Fruit fly (Drosophila melanogaster): ENCODE results near the gene sens.
A peak's percentile ranks its signal among the peaks of the same experiment; 100 is the strongest.

The sens gene

DNA sequence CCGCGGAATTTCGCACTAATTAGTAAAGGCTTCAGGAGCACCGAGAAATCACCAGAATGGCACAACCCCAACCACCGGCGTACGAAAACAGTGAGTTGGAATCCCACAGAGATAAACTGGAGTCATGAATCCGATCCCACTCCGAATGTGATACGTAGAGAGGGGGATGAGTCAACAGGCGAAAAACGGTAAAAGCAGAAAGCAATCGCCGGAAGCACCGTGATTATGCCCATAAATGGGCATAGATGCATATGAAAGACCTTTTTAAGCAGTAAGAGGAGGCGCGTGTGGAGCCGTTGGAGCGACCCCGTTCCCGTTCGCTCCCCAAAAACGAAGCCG is 11.9 kb upstream of the sens start (continued):
- TF ChIP-seq zfh1 (GFP tag; IDR thresholded peaks at IDR 0.05) (0 out of 3 replicates have a peak, but pooled peaks have one; percentile 5), hkb (optimal IDR thresholded peaks at IDR 0.05) (no peak), hkb (GFP tag; IDR thresholded peaks at IDR 0.05) (0 out of 2 replicates have a peak, but pooled peaks have one; percentile 9), dpn (GFP tag; optimal IDR thresholded peaks at IDR 0.05) (no peak), Sry-δ (GFP tag; optimal IDR thresholded peaks at IDR 0.05) (peak; percentile 20), her (GFP tag; optimal IDR thresholded peaks at IDR 0.05) (no peak), Med (GFP tag) (peak; percentile 52)

DNA sequence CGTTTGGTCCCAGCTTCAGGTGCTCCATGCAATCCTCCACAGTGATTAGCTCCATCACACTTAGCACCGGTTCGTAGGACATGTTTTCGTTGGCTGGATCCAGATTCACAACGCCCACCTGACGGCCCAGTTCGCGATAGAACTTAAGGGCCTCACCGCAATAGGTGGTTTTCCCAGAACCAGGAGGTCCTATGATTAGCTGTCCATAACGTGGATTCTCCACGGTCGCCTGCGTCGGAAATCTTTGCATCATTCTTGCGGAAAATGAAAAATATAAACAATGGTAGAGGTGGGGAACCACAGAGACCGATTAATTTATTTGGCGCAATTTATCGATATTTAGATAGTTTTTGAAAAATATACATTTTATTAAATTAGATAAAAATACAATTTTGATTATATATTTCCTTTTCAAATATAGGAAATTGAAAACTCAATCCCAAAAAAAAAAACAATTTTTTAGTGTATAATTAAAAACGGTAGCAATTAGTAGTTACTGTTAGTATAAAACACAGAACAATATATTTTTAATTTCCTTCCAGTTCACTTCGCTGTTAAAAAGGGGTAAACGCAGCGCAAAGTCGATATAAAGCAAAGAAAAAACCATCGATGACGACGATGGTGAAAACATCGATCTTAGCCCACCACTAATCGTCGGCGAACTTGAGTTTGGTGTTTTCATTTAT is 11.4 kb upstream of the sens start, which contains the start of the genes CG10222 and flr:
Gene CG10222 (minus strand): TSS at position 254 of the 686 bp plus-strand sequence.
Gene flr (plus strand): TSS at position 644 of the 686 bp plus-strand sequence.
- no peak for TF ChIP-seq BtbVII (GFP tag; optimal IDR thresholded peaks at IDR 0.05)
- no peak for TF ChIP-seq CG11723 (GFP tag; optimal IDR thresholded peaks at IDR 0.05)
- no peak for TF ChIP-seq Adf1 (GFP tag; IDR thresholded peaks at IDR 0.05)
- TF ChIP-seq vfl (GFP tag; optimal IDR thresholded peaks at IDR 0.05): no peak
- no peak for TF ChIP-seq dan (GFP tag; IDR thresholded peaks at IDR 0.05)
- TF ChIP-seq ham (GFP tag; IDR thresholded peaks at IDR 0.05): no peak
- TF ChIP-seq schlank (tag; optimal IDR thresholded peaks at IDR 0.05): no peak
- TF ChIP-seq dimm (GFP tag; IDR thresholded peaks at IDR 0.05): no peak
- TF ChIP-seq CG18619 (GFP tag; optimal IDR thresholded peaks at IDR 0.05): no peak
- TF ChIP-seq croc (GFP tag; conservative IDR thresholded peaks at IDR 0.05): no peak
- TF ChIP-seq Sry-δ (GFP tag; optimal IDR thresholded peaks at IDR 0.05): peak; percentile 86
- no peak for TF ChIP-seq CG16815 (GFP tag; optimal IDR thresholded peaks at IDR 0.05)
- no peak for TF ChIP-seq Nf-YB (GFP tag; optimal IDR thresholded peaks at IDR 0.05)
- peak; percentile 12 for TF ChIP-seq ind (GFP tag; optimal IDR thresholded peaks at IDR 0.05)
- no peak for TF ChIP-seq abd-A (tag; optimal IDR thresholded peaks at IDR 0.05)
- no peak for TF ChIP-seq CG13894 (tag; optimal IDR thresholded peaks at IDR 0.05)
- TF ChIP-seq CG13775 (GFP tag; optimal IDR thresholded peaks at IDR 0.05): no peak
- no peak for TF ChIP-seq dysf (GFP tag; IDR thresholded peaks at IDR 0.05)
- TF ChIP-seq gcm (GFP tag; optimal IDR thresholded peaks at IDR 0.05): no peak
- TF ChIP-seq CG12942 (GFP tag; optimal IDR thresholded peaks at IDR 0.05): no peak
- no peak for TF ChIP-seq en (GFP tag; optimal IDR thresholded peaks at IDR 0.05)
- TF ChIP-seq ERR (GFP tag; optimal IDR thresholded peaks at IDR 0.05): no peak
- TF ChIP-seq HHEX (GFP tag; optimal IDR thresholded peaks at IDR 0.05): no peak
- TF ChIP-seq CG3281 (GFP tag; optimal IDR thresholded peaks at IDR 0.05): peak; percentile 15
- TF ChIP-seq CG4328 (GFP tag; optimal IDR thresholded peaks at IDR 0.05): no peak
- no peak for TF ChIP-seq CG10366 (GFP tag; IDR thresholded peaks at IDR 0.05)
- no peak for TF ChIP-seq pho (GFP tag; optimal IDR thresholded peaks at IDR 0.05)
- TF ChIP-seq CG17328 (GFP tag; IDR thresholded peaks at IDR 0.05): no peak
- TF ChIP-seq B-H2 (GFP tag; optimal IDR thresholded peaks at IDR 0.05): no peak
- TF ChIP-seq C15 (GFP tag; IDR thresholded peaks at IDR 0.05): no peak
- TF ChIP-seq CG13424 (tag; optimal IDR thresholded peaks at IDR 0.05): peak; percentile 18
- no peak for TF ChIP-seq Dip3 (GFP tag; optimal IDR thresholded peaks at IDR 0.05)
- TF ChIP-seq Fer2 (tag; optimal IDR thresholded peaks at IDR 0.05): no peak
- TF ChIP-seq CG11456 (GFP tag; IDR thresholded peaks at IDR 0.05): no peak
- no peak for TF ChIP-seq eyg (GFP tag; optimal IDR thresholded peaks at IDR 0.05)
- TF ChIP-seq CG42726 (GFP tag; IDR thresholded peaks at IDR 0.05; ENCODE audit: partially characterized antibody): 0 out of 2 replicates have a peak, but pooled peaks have one; percentile 42
- no peak for TF ChIP-seq CG8924 (tag; optimal IDR thresholded peaks at IDR 0.05)
- no peak for TF ChIP-seq dpn (GFP tag; optimal IDR thresholded peaks at IDR 0.05)
- TF ChIP-seq HLH4C (GFP tag; IDR thresholded peaks at IDR 0.05; ENCODE audit: partially characterized antibody): peak; percentile 82
- no peak for TF ChIP-seq ase (GFP tag; IDR thresholded peaks at IDR 0.05)
- TF ChIP-seq CG10321 (GFP tag; IDR thresholded peaks at IDR 0.05): no peak
- no peak for TF ChIP-seq Dip2 (GFP tag; IDR thresholded peaks at IDR 0.05)
- no peak for TF ChIP-seq Bdp1 (GFP tag; optimal IDR thresholded peaks at IDR 0.05)
- no peak for TF ChIP-seq CG3065 (GFP tag; optimal IDR thresholded peaks at IDR 0.05)
- no peak for TF ChIP-seq crc (GFP tag; optimal IDR thresholded peaks at IDR 0.05)
